Worm (Caenorhabditis elegans) whole organism, early embryonic: ENCODE data around the gene srj-57.

Source experiments
- B0310.2 ChIP-seq: sonication (generic microtip); optimal IDR thresholded peaks from 2 replicates; lab custom pipeline; 2016; ENCODE audit warnings: mild to moderate bottlenecking, missing genetic modification characterization, missing compliant biosample characterization
- F13C5.2 ChIP-seq: sonication (generic microtip); optimal IDR thresholded peaks from 2 replicates; lab custom pipeline; 2017; ENCODE audit warnings: mild to moderate bottlenecking, missing genetic modification characterization, inconsistent platforms, missing compliant biosample characterization
- aly-1 ChIP-seq: sonication (generic microtip); optimal IDR thresholded peaks from 2 replicates; lab custom pipeline; 2016; ENCODE audit warnings: missing genetic modification characterization, missing compliant biosample characterization
- ama-1 ChIP-seq: fragments of 150-350 bp; optimal IDR thresholded peaks from 2 replicates; lab custom pipeline; 2014
- ceh-13 ChIP-seq: fragments of 200-800 bp; sonication (Bioruptor generic); optimal IDR thresholded peaks from 2 replicates; lab custom pipeline; 2018; ENCODE audit warnings: mild to moderate bottlenecking, missing genetic modification characterization, missing compliant biosample characterization
- ceh-36 ChIP-seq: sonication (generic microtip); optimal IDR thresholded peaks from 2 replicates; lab custom pipeline; 2016; ENCODE audit warnings: missing genetic modification characterization, inconsistent platforms, missing compliant biosample characterization
- ets-7 ChIP-seq: sonication (generic microtip); optimal IDR thresholded peaks from 2 replicates; lab custom pipeline; 2016; ENCODE audit warnings: missing genotype, missing genetic modification characterization, missing compliant biosample characterization
- flt-1 ChIP-seq: fragments of 200-800 bp; sonication (Bioruptor generic); IDR thresholded peaks from 2 replicates; pipeline ENCODE4 v1.3.6; 2022; ENCODE audit warnings: missing genetic modification characterization, missing compliant biosample characterization
- hmbx-1 ChIP-seq: sonication (generic microtip); optimal IDR thresholded peaks from 2 replicates; lab custom pipeline; 2016; ENCODE audit warnings: mild to moderate bottlenecking, missing genetic modification characterization, missing compliant biosample characterization
- hmg-4 ChIP-seq: fragments of 200-800 bp; sonication (Bioruptor generic); optimal IDR thresholded peaks from 2 replicates; lab custom pipeline; 2018; ENCODE audit warnings: mild to moderate bottlenecking, missing genetic modification characterization, missing compliant biosample characterization
- hnd-1 ChIP-seq: sonication (generic microtip); optimal IDR thresholded peaks from 2 replicates; lab custom pipeline; 2016; ENCODE audit warnings: missing genetic modification characterization, missing compliant biosample characterization
- pes-1 ChIP-seq: fragments of 200-800 bp; sonication (Bioruptor generic); IDR thresholded peaks from 2 replicates; pipeline ENCODE4 v1.3.6; 2022; ENCODE audit warnings: missing genetic modification reagents, missing genetic modification characterization, missing compliant biosample characterization
- scrt-1 ChIP-seq: fragments of 200-800 bp; sonication (Bioruptor generic); IDR thresholded peaks from 2 replicates; pipeline ENCODE4 v1.3.6; 2022; ENCODE audit warnings: missing genetic modification characterization, missing compliant biosample characterization
- sea-1 ChIP-seq: fragments of 200-800 bp; sonication (Bioruptor generic); conservative IDR thresholded peaks from 2 replicates; pipeline ENCODE4 v1.3.6; 2022; ENCODE audit warnings: missing genetic modification characterization, missing compliant biosample characterization
- tbx-11 ChIP-seq: fragments of 200-800 bp; sonication (Bioruptor generic); IDR thresholded peaks from 2 replicates; pipeline ENCODE4 v1.3.6; 2022; ENCODE audit warnings: missing genetic modification characterization, missing compliant biosample characterization
- tbx-37 ChIP-seq: fragments of 200-800 bp; sonication (Bioruptor generic); conservative IDR thresholded peaks from 2 replicates; pipeline ENCODE4 v1.3.6; 2022; ENCODE audit warnings: missing genetic modification reagents, missing genetic modification characterization, missing compliant biosample characterization
- tra-4 ChIP-seq: sonication (generic microtip); optimal IDR thresholded peaks from 2 replicates; lab custom pipeline; 2017; ENCODE audit warnings: missing genetic modification characterization, missing compliant biosample characterization

srj-57 gene

DNA sequence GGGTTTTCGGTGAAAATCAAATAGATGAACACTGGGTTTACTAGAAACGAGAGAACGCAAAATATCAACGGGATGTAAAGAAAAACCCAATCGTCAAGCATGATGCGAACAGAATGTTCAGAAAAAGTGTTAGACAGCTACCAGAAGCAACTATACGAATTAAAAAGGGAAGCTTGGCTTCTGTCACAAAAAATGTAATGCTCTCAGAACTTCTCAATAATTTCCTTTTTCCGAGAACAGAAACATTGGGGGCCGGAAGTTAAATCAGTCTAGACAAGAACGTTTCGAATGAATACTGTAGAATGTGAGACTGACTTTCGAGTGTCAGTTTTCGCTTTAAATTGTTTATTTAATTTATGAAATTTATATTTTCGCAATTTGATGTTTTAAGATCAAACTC lies 4.4 kb upstream of the srj-57 start, which contains the start of gene srj-54:
TSS of gene srj-54 (minus strand) at position 101 of the 400 bp plus-strand sequence.
- TF ChIP-seq ama-1 (no peak), F13C5.2 (tag; lab: Kevin White, UChicago) (no peak), flt-1 (GFP tag; lab: Robert Waterston, UW) (no peak), ceh-36 (tag; lab: Kevin White, UChicago) (no peak), tra-4 (tag; lab: Kevin White, UChicago) (no peak), scrt-1 (GFP tag; lab: Robert Waterston, UW) (no peak), ets-7 (tag; lab: Kevin White, UChicago) (no peak), pes-1 (GFP tag; lab: Robert Waterston, UW) (no peak), sea-1 (GFP tag; lab: Robert Waterston, UW) (no peak), tbx-37 (GFP tag; lab: Robert Waterston, UW) (no peak), ceh-13 (no peak), tbx-11 (GFP tag; lab: Robert Waterston, UW) (no peak), hmbx-1 (no peak), aly-1 (no peak), hmg-4 (no peak), B0310.2 (tag; lab: Kevin White, UChicago) (no peak), hnd-1 (tag; lab: Kevin White, UChicago) (no peak)

DNA sequence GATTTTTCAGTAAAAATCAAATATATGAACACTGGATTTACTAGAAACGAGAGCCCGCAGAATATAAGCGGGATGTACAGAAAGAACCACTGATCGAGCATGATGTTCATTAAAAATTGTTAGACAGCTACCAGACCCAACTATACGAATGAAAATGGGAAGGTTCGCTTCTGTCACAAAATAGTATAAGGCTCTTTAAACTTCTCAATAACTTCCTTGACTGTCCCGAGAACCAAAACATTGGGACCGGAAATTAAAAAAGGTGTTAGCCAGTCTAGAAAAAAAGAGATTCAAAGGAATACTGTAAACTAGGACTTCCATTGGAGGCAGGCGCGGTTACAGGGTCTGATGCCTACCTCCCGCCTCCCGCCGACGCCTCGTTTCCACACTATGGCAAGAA lies 2.5 kb upstream of the srj-57 start, which contains the start of gene srj-55:
TSS of gene srj-55 (minus strand) at position 101 of the 400 bp plus-strand sequence.
- no peak for TF ChIP-seq sea-1 (GFP tag; lab: Robert Waterston, UW)
- no peak for TF ChIP-seq tbx-11 (GFP tag; lab: Robert Waterston, UW)
- no peak for TF ChIP-seq hmbx-1
- TF ChIP-seq B0310.2 (tag; lab: Kevin White, UChicago) = no peak
- TF ChIP-seq aly-1 = no peak
- no peak for TF ChIP-seq pes-1 (GFP tag; lab: Robert Waterston, UW)
- no peak for TF ChIP-seq flt-1 (GFP tag; lab: Robert Waterston, UW)
- no peak for TF ChIP-seq ets-7 (tag; lab: Kevin White, UChicago)
- TF ChIP-seq tbx-37 (GFP tag; lab: Robert Waterston, UW) = no peak
- no peak for TF ChIP-seq scrt-1 (GFP tag; lab: Robert Waterston, UW)
- no peak for TF ChIP-seq ceh-36 (tag; lab: Kevin White, UChicago)
- no peak for TF ChIP-seq ceh-13
- no peak for TF ChIP-seq tra-4 (tag; lab: Kevin White, UChicago)
- TF ChIP-seq hmg-4 = no peak
- no peak for TF ChIP-seq ama-1

- TF ChIP-seq pes-1 (GFP tag; lab: Robert Waterston, UW) (no peak), ets-7 (tag; lab: Kevin White, UChicago) (no peak), tbx-11 (GFP tag; lab: Robert Waterston, UW) (no peak), tbx-37 (GFP tag; lab: Robert Waterston, UW) (no peak), ama-1 (no peak), tra-4 (tag; lab: Kevin White, UChicago) (no peak), hmg-4 (no peak)
Observed at ce11 chrV:2849071-2849470, 6.3 kb downstream of the srj-57 start, which contains the start of gene ugt-53. Gene ugt-53 (plus strand): TSS chrV:2849343.

ce11 chrV:2848290-2848937 lies 7.0 kb downstream of the srj-57 start, which contains the start of gene srj-49:
Gene srj-49 (minus strand): TSS chrV:2848340.
- TF ChIP-seq aly-1 (no peak), ama-1 (no peak), flt-1 (GFP tag; lab: Robert Waterston, UW) (no peak), scrt-1 (GFP tag; lab: Robert Waterston, UW) (no peak), B0310.2 (tag; lab: Kevin White, UChicago) (no peak), pes-1 (GFP tag; lab: Robert Waterston, UW) (no peak), F13C5.2 (tag; lab: Kevin White, UChicago) (no peak), tra-4 (tag; lab: Kevin White, UChicago) (no peak), hmbx-1 (no peak), ets-7 (tag; lab: Kevin White, UChicago) (no peak), tbx-37 (GFP tag; lab: Robert Waterston, UW) (no peak), sea-1 (GFP tag; lab: Robert Waterston, UW) (no peak), hmg-4 (no peak), hnd-1 (tag; lab: Kevin White, UChicago) (no peak), tbx-11 (GFP tag; lab: Robert Waterston, UW) (no peak), ceh-13 (no peak), ceh-36 (tag; lab: Kevin White, UChicago) (no peak)

ce11 chrV:2845771-2846170 lies 9.6 kb downstream of the srj-57 start, which contains the start of gene srj-44:
Gene srj-44 (minus strand): TSS chrV:2845871.
- TF ChIP-seq B0310.2 (tag; lab: Kevin White, UChicago) = no peak
- TF ChIP-seq ceh-36 (tag; lab: Kevin White, UChicago) = no peak
- TF ChIP-seq ets-7 (tag; lab: Kevin White, UChicago) = no peak
- no peak for TF ChIP-seq tbx-37 (GFP tag; lab: Robert Waterston, UW)
- no peak for TF ChIP-seq scrt-1 (GFP tag; lab: Robert Waterston, UW)
- no peak for TF ChIP-seq aly-1
- TF ChIP-seq F13C5.2 (tag; lab: Kevin White, UChicago) = no peak
- no peak for TF ChIP-seq ama-1
- TF ChIP-seq hmbx-1 = no peak
- no peak for TF ChIP-seq tra-4 (tag; lab: Kevin White, UChicago)
- TF ChIP-seq flt-1 (GFP tag; lab: Robert Waterston, UW) = no peak
- no peak for TF ChIP-seq hmg-4
- no peak for TF ChIP-seq hnd-1 (tag; lab: Kevin White, UChicago)
- no peak for TF ChIP-seq tbx-11 (GFP tag; lab: Robert Waterston, UW)
- TF ChIP-seq pes-1 (GFP tag; lab: Robert Waterston, UW) = no peak
- no peak for TF ChIP-seq ceh-13
- no peak for TF ChIP-seq sea-1 (GFP tag; lab: Robert Waterston, UW)

- no peak for TF ChIP-seq ets-7 (tag; lab: Kevin White, UChicago)
- TF ChIP-seq tbx-37 (GFP tag; lab: Robert Waterston, UW) = no peak
- TF ChIP-seq sea-1 (GFP tag; lab: Robert Waterston, UW) = no peak
- TF ChIP-seq flt-1 (GFP tag; lab: Robert Waterston, UW) = no peak
- no peak for TF ChIP-seq tbx-11 (GFP tag; lab: Robert Waterston, UW)
- no peak for TF ChIP-seq pes-1 (GFP tag; lab: Robert Waterston, UW)
- no peak for TF ChIP-seq aly-1
- TF ChIP-seq ama-1 = no peak
- TF ChIP-seq F13C5.2 (tag; lab: Kevin White, UChicago) = no peak
- TF ChIP-seq hmbx-1 = no peak
- no peak for TF ChIP-seq scrt-1 (GFP tag; lab: Robert Waterston, UW)
- no peak for TF ChIP-seq hmg-4
- no peak for TF ChIP-seq hnd-1 (tag; lab: Kevin White, UChicago)
- no peak for TF ChIP-seq ceh-36 (tag; lab: Kevin White, UChicago)
- no peak for TF ChIP-seq B0310.2 (tag; lab: Kevin White, UChicago)
- TF ChIP-seq tra-4 (tag; lab: Kevin White, UChicago) = no peak
- no peak for TF ChIP-seq ceh-13
Observed at ce11 chrV:2836501-2836900, 18.9 kb downstream of the srj-57 start, which contains the start of gene srj-45. Gene srj-45 (minus strand): TSS chrV:2836601.
